Fruit fly (Drosophila melanogaster): ENCODE measurements around the gene Gr5a.

The Gr5a gene

DNA sequence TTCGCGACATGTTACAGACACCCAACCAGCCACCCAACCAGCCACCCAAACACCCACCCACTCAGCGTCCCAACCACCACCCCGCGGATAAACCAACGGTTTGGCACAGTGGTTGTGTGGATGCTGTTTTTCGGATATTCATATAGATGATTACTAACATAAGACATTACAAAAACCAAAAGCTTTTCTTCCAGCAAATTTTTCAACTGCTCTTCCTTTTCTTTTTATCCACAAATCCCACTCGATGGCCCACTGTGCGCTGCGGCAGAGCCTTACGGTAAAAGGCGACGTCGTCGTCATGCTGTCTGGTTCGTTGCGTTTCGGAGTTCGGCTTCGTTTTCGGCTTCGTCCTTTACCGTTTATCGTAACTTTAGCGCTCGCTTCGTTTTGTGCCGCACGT, 41.8 kb upstream of the Gr5a start (continued):
- TF ChIP-seq pdm3 (GFP tag; optimal IDR thresholded peaks at IDR 0.05) (peak; percentile 33), topi (GFP tag; optimal IDR thresholded peaks at IDR 0.05) (peak; percentile 15), ss (GFP tag; optimal IDR thresholded peaks at IDR 0.05) (no peak), Eip75B (GFP tag; optimal IDR thresholded peaks at IDR 0.05) (no peak), Ets96B (tag; optimal IDR thresholded peaks at IDR 0.05) (peak; percentile 35), acj6 (GFP tag; optimal IDR thresholded peaks at IDR 0.05) (peak; percentile 10), CG8119 (GFP tag; IDR thresholded peaks at IDR 0.05) (peak; percentile 28; the same call in 2 of the 3 replicates), achi (GFP tag; optimal IDR thresholded peaks at IDR 0.05) (peak; percentile 38), CG31627 (GFP tag; optimal IDR thresholded peaks at IDR 0.05) (peak; percentile 24), Hr39 (GFP tag; optimal IDR thresholded peaks at IDR 0.05) (peak; percentile 38), CG8319 (GFP tag; optimal IDR thresholded peaks at IDR 0.05) (no peak)

DNA sequence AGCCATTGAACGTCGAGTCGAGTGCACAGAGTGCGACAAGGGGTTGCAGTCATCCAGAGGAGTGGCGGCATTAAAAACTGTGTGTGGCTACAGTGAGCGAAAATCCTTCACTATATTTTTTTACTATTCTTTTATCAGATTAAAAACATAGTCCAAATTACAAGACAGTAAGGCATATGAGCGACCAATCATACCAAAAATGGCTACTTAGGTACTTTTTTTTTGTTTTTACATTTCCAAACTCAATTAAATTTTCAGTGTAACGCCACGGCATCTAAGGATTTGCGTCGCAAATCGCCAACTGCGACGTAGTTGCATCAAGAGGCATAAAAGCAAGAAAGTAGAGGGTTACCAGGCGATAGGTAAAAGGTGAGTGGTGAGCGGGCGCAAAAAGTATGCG, 41.3 kb upstream of the Gr5a start:
- TF ChIP-seq Blimp-1 (GFP tag; optimal IDR thresholded peaks at IDR 0.05): no peak
- TF ChIP-seq Eip75B (GFP tag; optimal IDR thresholded peaks at IDR 0.05): peak; percentile 33
- TF ChIP-seq svp (GFP tag): no peak
- TF ChIP-seq Hr38 (GFP tag; optimal IDR thresholded peaks at IDR 0.05): no peak
- peak; percentile 28 for TF ChIP-seq cyc (GFP tag; optimal IDR thresholded peaks at IDR 0.05)
- TF ChIP-seq CG3032 (tag; optimal IDR thresholded peaks at IDR 0.05): peak; percentile 15
- TF ChIP-seq pdm3 (GFP tag; optimal IDR thresholded peaks at IDR 0.05): peak; percentile 16
- TF ChIP-seq net (GFP tag; optimal IDR thresholded peaks at IDR 0.05): no peak
- TF ChIP-seq CG8319 (GFP tag; optimal IDR thresholded peaks at IDR 0.05): no peak
- TF ChIP-seq CG10669 (GFP tag; optimal IDR thresholded peaks at IDR 0.05): peak; percentile 37
- TF ChIP-seq Sox15 (GFP tag; optimal IDR thresholded peaks at IDR 0.05): no peak
- no peak for TF ChIP-seq CG8632 (GFP tag; optimal IDR thresholded peaks at IDR 0.05)
- TF ChIP-seq Smox (GFP tag; optimal IDR thresholded peaks at IDR 0.05): peak; percentile 11
- TF ChIP-seq CG6276 (GFP tag; optimal IDR thresholded peaks at IDR 0.05): peak; percentile 9
- no peak for TF ChIP-seq CG11294 (GFP tag; IDR thresholded peaks at IDR 0.05)
- peak; percentile 23 for TF ChIP-seq OdsH (GFP tag; optimal IDR thresholded peaks at IDR 0.05)
- no peak for TF ChIP-seq Gug (GFP tag; IDR thresholded peaks at IDR 0.05)
- TF ChIP-seq dac (GFP tag; optimal IDR thresholded peaks at IDR 0.05): peak; percentile 3
- no peak for TF ChIP-seq Sox102F (GFP tag; optimal IDR thresholded peaks at IDR 0.05)
- no peak for TF ChIP-seq spab (GFP tag; optimal IDR thresholded peaks at IDR 0.05)
- TF ChIP-seq Met (GFP tag; optimal IDR thresholded peaks at IDR 0.05): peak; percentile 21
- peak; percentile 32 for TF ChIP-seq achi (GFP tag; optimal IDR thresholded peaks at IDR 0.05)
- peak; percentile 33 for TF ChIP-seq Hr39 (GFP tag; optimal IDR thresholded peaks at IDR 0.05)
- peak; percentile 23 for TF ChIP-seq CG1621 (tag; optimal IDR thresholded peaks at IDR 0.05)
- TF ChIP-seq CG32006 (GFP tag; optimal IDR thresholded peaks at IDR 0.05): no peak
- no peak for TF ChIP-seq fkh (GFP tag; optimal IDR thresholded peaks at IDR 0.05)
- peak in 1 of 2 experiments; percentile 2 for TF ChIP-seq ss (GFP tag; optimal IDR thresholded peaks at IDR 0.05)
- TF ChIP-seq CG6163 (GFP tag; IDR thresholded peaks at IDR 0.05): peak; percentile 51
- peak; percentile 13 for TF ChIP-seq CG6854 (GFP tag; optimal IDR thresholded peaks at IDR 0.05)
- peak; percentile 14 for TF ChIP-seq CG11762 (GFP tag; optimal IDR thresholded peaks at IDR 0.05; ENCODE audit: insufficient read depth)
- TF ChIP-seq lz (GFP tag; optimal IDR thresholded peaks at IDR 0.05): peak; percentile 12
- TF ChIP-seq CG10631 (GFP tag; optimal IDR thresholded peaks at IDR 0.05): peak; percentile 4
- no peak for TF ChIP-seq dsx (GFP tag; optimal IDR thresholded peaks at IDR 0.05; ENCODE audit: poor library complexity, severe bottlenecking)
- no peak for TF ChIP-seq CG16779 (tag; optimal IDR thresholded peaks at IDR 0.05)
- no peak for TF ChIP-seq Ets21C (GFP tag; optimal IDR thresholded peaks at IDR 0.05)
- no peak for TF ChIP-seq CG34406 (GFP tag; optimal IDR thresholded peaks at IDR 0.05)
- peak; percentile 80 for TF ChIP-seq Eip78C (GFP tag)
- peak; percentile 12 for TF ChIP-seq CG31627 (GFP tag; optimal IDR thresholded peaks at IDR 0.05)
- peak in 1 of 2 experiments; percentile 20 for TF ChIP-seq salr (GFP tag; optimal IDR thresholded peaks at IDR 0.05)
- TF ChIP-seq topi (GFP tag; optimal IDR thresholded peaks at IDR 0.05): peak; percentile 34
- TF ChIP-seq fd85E (GFP tag; optimal IDR thresholded peaks at IDR 0.05): no peak
- TF ChIP-seq CG4318 (GFP tag; optimal IDR thresholded peaks at IDR 0.05): no peak
- no peak for TF ChIP-seq Sox14 (GFP tag; optimal IDR thresholded peaks at IDR 0.05)
- no peak for TF ChIP-seq fd59A (GFP tag; optimal IDR thresholded peaks at IDR 0.05)
- peak; percentile 50; the same call in 1 of the 2 replicates for TF ChIP-seq CG15336 (GFP tag; IDR thresholded peaks at IDR 0.05)
- peak; percentile 6 for TF ChIP-seq acj6 (GFP tag; optimal IDR thresholded peaks at IDR 0.05)
- TF ChIP-seq vri (GFP tag; optimal IDR thresholded peaks at IDR 0.05): no peak
